Worm (Caenorhabditis elegans) whole organism, early embryonic: ENCODE measurements around the gene Y55F3C.17.

Experiments
- F13C5.2 ChIP-seq: sonication (generic microtip); optimal IDR thresholded peaks from 2 replicates; lab custom pipeline; 2017; ENCODE audit warnings: mild to moderate bottlenecking, missing genetic modification characterization, inconsistent platforms, missing compliant biosample characterization
- aly-1 ChIP-seq: sonication (generic microtip); optimal IDR thresholded peaks from 2 replicates; lab custom pipeline; 2016; ENCODE audit warnings: missing genetic modification characterization, missing compliant biosample characterization
- ama-1 ChIP-seq: fragments of 150-350 bp; optimal IDR thresholded peaks from 2 replicates; lab custom pipeline; 2014
- ceh-13 ChIP-seq: fragments of 200-800 bp; sonication (Bioruptor generic); optimal IDR thresholded peaks from 2 replicates; lab custom pipeline; 2018; ENCODE audit warnings: mild to moderate bottlenecking, missing genetic modification characterization, missing compliant biosample characterization
- flt-1 ChIP-seq: fragments of 200-800 bp; sonication (Bioruptor generic); IDR thresholded peaks from 2 replicates; pipeline ENCODE4 v1.3.6; 2022; ENCODE audit warnings: missing genetic modification characterization, missing compliant biosample characterization
- scrt-1 ChIP-seq: fragments of 200-800 bp; sonication (Bioruptor generic); IDR thresholded peaks from 2 replicates; pipeline ENCODE4 v1.3.6; 2022; ENCODE audit warnings: missing genetic modification characterization, missing compliant biosample characterization
- tra-4 ChIP-seq: sonication (generic microtip); optimal IDR thresholded peaks from 2 replicates; lab custom pipeline; 2017; ENCODE audit warnings: missing genetic modification characterization, missing compliant biosample characterization

DNA sequence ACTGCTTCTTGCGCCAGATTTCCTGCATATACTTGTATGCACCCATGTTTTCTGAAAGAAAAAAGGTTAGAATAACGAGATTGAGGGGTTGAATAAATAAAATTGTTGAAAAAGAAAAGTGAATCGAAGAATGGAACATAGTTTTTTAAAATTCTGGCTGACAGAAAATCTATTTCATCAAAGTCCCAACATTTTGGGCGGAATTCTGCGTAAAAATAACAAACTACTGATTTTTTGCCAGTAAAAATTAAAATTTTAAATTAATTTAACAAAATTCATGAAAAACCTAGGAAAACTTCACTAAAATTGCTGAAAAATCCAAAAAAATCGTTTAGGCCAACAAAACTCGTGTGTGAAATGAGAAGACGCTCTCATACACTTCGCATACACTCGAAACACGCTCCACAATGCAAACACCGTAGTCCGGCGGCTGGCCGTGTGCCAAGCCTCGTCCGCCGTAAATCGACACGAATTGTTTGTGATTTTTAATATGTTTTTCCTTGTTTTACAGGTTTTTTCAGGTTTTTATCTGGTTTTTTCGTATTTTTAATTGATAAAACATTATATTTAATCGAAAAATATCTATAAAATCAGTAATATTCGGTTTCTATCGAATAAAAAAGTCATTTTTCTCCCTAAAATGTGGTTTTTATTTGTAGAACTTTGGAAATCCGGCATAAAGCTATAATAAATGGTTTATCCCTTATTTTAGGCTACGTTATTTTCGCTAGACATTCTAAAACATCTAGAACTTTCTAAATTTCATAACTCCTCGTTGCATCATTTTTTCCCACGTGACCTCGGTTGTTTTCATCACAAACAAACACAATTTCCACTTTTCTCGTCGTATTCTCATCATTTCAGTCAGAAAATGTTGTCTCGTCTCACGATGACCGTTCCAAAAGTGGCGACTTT, 43.4 kb downstream of the Y55F3C.17 start, which contains the start of the genes rpl-15 and K11H12.8:
- TF ChIP-seq tra-4 (tag; lab: Kevin White, UChicago) (peak; percentile 79), ama-1 (lab: Kevin White, UChicago) (no peak), F13C5.2 (tag; lab: Kevin White, UChicago) (peak; percentile 99), ceh-13 (peak; percentile 57), scrt-1 (GFP tag; lab: Robert Waterston, UW) (peak; percentile 83), flt-1 (GFP tag; lab: Robert Waterston, UW) (peak; percentile 92), aly-1 (tag; lab: Kevin White, UChicago) (no peak)
